Fruit fly (Drosophila melanogaster) whole organism, embryonic: ENCODE measurements around the gene Fdx1.
A peak's percentile ranks its signal among the peaks of the same experiment; 100 is the strongest.

Source experiments
- Atf6 ChIP-seq: fragments of 200-800 bp; sonication (Bioruptor generic); IDR thresholded peaks from 2 replicates; pipeline ENCODE4 v1.3.6; 2022; ENCODE audit warnings: missing biosample characterization, missing genetic modification characterization
- Bdp1 ChIP-seq: fragments of 200-800 bp; sonication (Bioruptor generic); optimal IDR thresholded peaks from 3 replicates; lab custom pipeline; 2016; ENCODE audit warnings: missing biosample characterization, missing genetic modification characterization
- Bgb ChIP-seq: fragments of 200-800 bp; sonication (Bioruptor generic); IDR thresholded peaks from 2 replicates; pipeline ENCODE4 v1.3.6; 2022; ENCODE audit warnings: missing biosample characterization, missing genetic modification characterization; ENCODE audit not compliant: partially characterized antibody
- CG12219 ChIP-seq: fragments of 200-800 bp; sonication (Bioruptor generic); optimal IDR thresholded peaks from 3 replicates; lab custom pipeline; 2018; ENCODE audit warnings: missing biosample characterization, mild to moderate bottlenecking, missing genetic modification characterization
- CG13894 ChIP-seq: fragments of 200-800 bp; sonication (Bioruptor generic); optimal IDR thresholded peaks from 3 replicates; lab custom pipeline; 2018; ENCODE audit warnings: missing biosample characterization, mild to moderate bottlenecking, missing genetic modification characterization, moderate library complexity
- CG14965 ChIP-seq: fragments of 200-800 bp; sonication (Bioruptor generic); optimal IDR thresholded peaks from 2 replicates; lab custom pipeline; 2016; ENCODE audit warnings: missing biosample characterization, missing genetic modification characterization, borderline replicate concordance
- CG15269 ChIP-seq: fragments of 200-800 bp; sonication (Bioruptor generic); optimal IDR thresholded peaks from 2 replicates; lab custom pipeline; 2018; ENCODE audit warnings: missing biosample characterization, mild to moderate bottlenecking, missing genetic modification characterization, moderate library complexity
- CG15514 ChIP-seq: fragments of 200-800 bp; sonication (Bioruptor generic); optimal IDR thresholded peaks from 3 replicates; lab custom pipeline; 2017; ENCODE audit warnings: missing biosample characterization, missing genetic modification characterization, mild to moderate bottlenecking, moderate library complexity, missing genetic modification reagents
- CG15696 ChIP-seq: fragments of 200-800 bp; sonication (Bioruptor generic); optimal IDR thresholded peaks from 2 replicates; lab custom pipeline; 2019; ENCODE audit warnings: missing biosample characterization, mild to moderate bottlenecking, missing genetic modification characterization, moderate library complexity
- CG1602 ChIP-seq: fragments of 200-800 bp; sonication (Bioruptor generic); optimal IDR thresholded peaks from 3 replicates; lab custom pipeline; 2016; ENCODE audit warnings: missing biosample characterization, missing genetic modification characterization
- CG1832 ChIP-seq: fragments of 200-800 bp; sonication (Bioruptor generic); optimal IDR thresholded peaks from 2 replicates; lab custom pipeline; 2017; ENCODE audit warnings: missing biosample characterization, mild to moderate bottlenecking, missing genetic modification characterization, inconsistent platforms
- CG2116 ChIP-seq: fragments of 200-800 bp; sonication (Bioruptor generic); optimal IDR thresholded peaks from 3 replicates; lab custom pipeline; 2018; ENCODE audit warnings: missing biosample characterization, mild to moderate bottlenecking, missing genetic modification characterization
- CG31365 ChIP-seq: fragments of 200-800 bp; sonication (Bioruptor generic); optimal IDR thresholded peaks from 2 replicates; lab custom pipeline; 2018; ENCODE audit warnings: missing biosample characterization, mild to moderate bottlenecking, missing genetic modification characterization
- CG34224 ChIP-seq: fragments of 200-800 bp; sonication (Bioruptor generic); IDR thresholded peaks from 3 replicates; pipeline ENCODE4 v1.3.6; 2022; ENCODE audit warnings: missing biosample characterization, missing genetic modification characterization; ENCODE audit not compliant: partially characterized antibody
- CG3995 ChIP-seq: fragments of 200-800 bp; sonication (Bioruptor generic); optimal IDR thresholded peaks from 3 replicates; lab custom pipeline; 2016; ENCODE audit warnings: missing biosample characterization, missing genetic modification characterization
- CG7372 ChIP-seq: fragments of 200-800 bp; sonication (Bioruptor generic); IDR thresholded peaks from 2 replicates; pipeline ENCODE4 v1.3.6; 2022; ENCODE audit warnings: missing biosample characterization, missing genetic modification characterization
- CG8290 ChIP-seq, 3 experiments: fragments of 200-800 bp; sonication (Bioruptor generic); optimal IDR thresholded peaks; 2 replicates each; lab custom pipeline; 2016 to 2019; ENCODE audit warnings: missing biosample characterization in 3 of 3, missing genetic modification characterization in 3 of 3, mild to moderate bottlenecking in 2 of 3, moderate library complexity in 1 of 3
- Deaf1 ChIP-seq: fragments of 200-800 bp; optimal IDR thresholded peaks from 3 replicates; lab custom pipeline; 2019; ENCODE audit warnings: missing biosample characterization, mild to moderate bottlenecking, missing genetic modification characterization, moderate library complexity
- Dref ChIP-seq: fragments of 200-800 bp; sonication (Bioruptor generic); IDR thresholded peaks from 2 replicates; pipeline ENCODE4 v1.3.6; 2022; ENCODE audit warnings: missing biosample characterization, missing genetic modification characterization
- ERR ChIP-seq: fragments of 200-800 bp; sonication (Bioruptor generic); optimal IDR thresholded peaks from 2 replicates; lab custom pipeline; 2016; ENCODE audit warnings: missing biosample characterization, missing genetic modification characterization
- Fer2 ChIP-seq: fragments of 200-800 bp; sonication (Bioruptor generic); optimal IDR thresholded peaks from 2 replicates; lab custom pipeline; 2018; ENCODE audit warnings: missing biosample characterization, mild to moderate bottlenecking, missing genetic modification characterization, moderate library complexity
- Jarid2 ChIP-seq: fragments of 200-800 bp; sonication (Bioruptor generic); optimal IDR thresholded peaks from 3 replicates; lab custom pipeline; 2017; ENCODE audit warnings: mild to moderate bottlenecking, missing biosample characterization, missing genetic modification reagents, missing genetic modification characterization
- Med ChIP-seq: fragments of 200-800 bp; sonication (Bioruptor generic); peaks from one replicate; lab custom pipeline; 2016; ENCODE audit warnings: missing biosample characterization, missing genetic modification characterization, mild to moderate bottlenecking, inconsistent platforms, moderate library complexity
- NFAT ChIP-seq: fragments of 200-800 bp; sonication (Bioruptor generic); IDR thresholded peaks from 2 replicates; pipeline ENCODE4 v1.3.6; 2022; ENCODE audit warnings: missing biosample characterization, missing genetic modification characterization
- Oli ChIP-seq: fragments of 200-800 bp; sonication (Bioruptor generic); optimal IDR thresholded peaks from 2 replicates; lab custom pipeline; 2018; ENCODE audit warnings: missing biosample characterization, mild to moderate bottlenecking, missing genetic modification characterization, moderate library complexity
- Trl ChIP-seq, 3 experiments: fragments of >200 bp in 2 of 3; fragments of 200-800 bp in 1 of 3; sonication (Bioruptor generic) in 1 of 3; optimal IDR thresholded peaks; 2 replicates in 1 of 3; 3 replicates in 2 of 3; lab custom pipeline; 2016 to 2017; ENCODE audit warnings: missing biosample characterization in 1 of 3, missing genetic modification characterization in 1 of 3
- Usf ChIP-seq: fragments of 200-800 bp; sonication (Bioruptor generic); optimal IDR thresholded peaks from 2 replicates; lab custom pipeline; 2017; ENCODE audit warnings: missing genotype, missing biosample characterization, missing genetic modification characterization
- Vsx1 ChIP-seq: fragments of 200-800 bp; sonication (Bioruptor generic); optimal IDR thresholded peaks from 2 replicates; lab custom pipeline; 2017; ENCODE audit warnings: missing biosample characterization, mild to moderate bottlenecking, missing genetic modification characterization, missing genetic modification reagents
- aop ChIP-seq: fragments of 200-800 bp; sonication (Bioruptor generic); IDR thresholded peaks from 2 replicates; pipeline ENCODE4 v1.3.6; 2022; ENCODE audit warnings: missing biosample characterization, missing genetic modification characterization
- bbx ChIP-seq: fragments of 200-800 bp; sonication (Bioruptor generic); IDR thresholded peaks from 2 replicates; pipeline ENCODE4 v1.3.6; 2022; ENCODE audit warnings: missing biosample characterization, missing genetic modification characterization; ENCODE audit not compliant: partially characterized antibody
- bsh ChIP-seq, 2 experiments: fragments of 200-800 bp; sonication (Bioruptor generic); optimal IDR thresholded peaks; 2 replicates each; lab custom pipeline; 2017 to 2018; ENCODE audit warnings: mild to moderate bottlenecking in 2 of 2, missing biosample characterization in 2 of 2, missing genetic modification characterization in 2 of 2, moderate library complexity in 1 of 2
- cg ChIP-seq: fragments of 200-800 bp; sonication (Bioruptor generic); optimal IDR thresholded peaks from 3 replicates; lab custom pipeline; 2019; ENCODE audit warnings: missing biosample characterization, mild to moderate bottlenecking, missing genetic modification characterization, moderate library complexity
- chinmo ChIP-seq: fragments of 200-800 bp; sonication (Bioruptor generic); IDR thresholded peaks from 4 replicates; pipeline ENCODE4 v1.3.6; 2022; ENCODE audit warnings: missing biosample characterization, missing genetic modification characterization; ENCODE audit not compliant: partially characterized antibody
- dimm ChIP-seq: fragments of 200-800 bp; sonication (Bioruptor generic); IDR thresholded peaks from 2 replicates; pipeline ENCODE4 v1.3.6; 2022; ENCODE audit warnings: missing biosample characterization, missing genetic modification characterization
- exex ChIP-seq: fragments of 200-800 bp; sonication (Bioruptor generic); optimal IDR thresholded peaks from 4 replicates; lab custom pipeline; 2018; ENCODE audit warnings: missing biosample characterization, mild to moderate bottlenecking, missing genetic modification characterization, moderate library complexity
- gfzf ChIP-seq: fragments of 200-800 bp; sonication (Bioruptor generic); optimal IDR thresholded peaks from 2 replicates; lab custom pipeline; 2016; ENCODE audit warnings: missing biosample characterization, mild to moderate bottlenecking, missing genetic modification characterization, moderate library complexity
- gsb ChIP-seq: fragments of 200-800 bp; sonication (Bioruptor generic); IDR thresholded peaks from 2 replicates; pipeline ENCODE4 v1.3.6; 2022; ENCODE audit warnings: missing biosample characterization, missing genetic modification characterization
- knrl ChIP-seq: fragments of 200-800 bp; sonication (Bioruptor generic); IDR thresholded peaks from 3 replicates; pipeline ENCODE4 v1.3.6; 2022; ENCODE audit warnings: missing biosample characterization, missing genetic modification characterization; ENCODE audit not compliant: partially characterized antibody
- mld ChIP-seq: fragments of 200-800 bp; sonication (Bioruptor generic); IDR thresholded peaks from 3 replicates; pipeline ENCODE4 v1.3.6; 2022; ENCODE audit warnings: missing biosample characterization, missing genetic modification characterization; ENCODE audit not compliant: partially characterized antibody
- nom ChIP-seq: fragments of 200-800 bp; sonication (Bioruptor generic); optimal IDR thresholded peaks from 2 replicates; lab custom pipeline; 2017; ENCODE audit warnings: missing biosample characterization, missing genetic modification characterization, mild to moderate bottlenecking, moderate library complexity, missing genetic modification reagents
- pros ChIP-seq: fragments of 200-800 bp; sonication (Bioruptor generic); optimal IDR thresholded peaks from 3 replicates; lab custom pipeline; 2019; ENCODE audit warnings: missing biosample characterization, mild to moderate bottlenecking, missing genetic modification characterization, moderate library complexity
- tin ChIP-seq: fragments of 200-800 bp; sonication (Bioruptor generic); optimal IDR thresholded peaks from 3 replicates; lab custom pipeline; 2016; ENCODE audit warnings: missing biosample characterization, missing genetic modification characterization
- tio ChIP-seq: fragments of 200-800 bp; sonication (Bioruptor generic); optimal IDR thresholded peaks from 2 replicates; lab custom pipeline; 2017; ENCODE audit warnings: missing biosample characterization, missing genetic modification characterization, inconsistent platforms
- vnd ChIP-seq: fragments of 200-800 bp; sonication (Bioruptor generic); IDR thresholded peaks from 3 replicates; pipeline ENCODE4 v1.3.6; 2022; ENCODE audit warnings: missing biosample characterization, missing genetic modification characterization; ENCODE audit not compliant: partially characterized antibody
- wek ChIP-seq: fragments of 200-800 bp; sonication (Bioruptor generic); optimal IDR thresholded peaks from 3 replicates; lab custom pipeline; 2018; ENCODE audit warnings: missing biosample characterization, mild to moderate bottlenecking, missing genetic modification characterization, moderate library complexity
- zen ChIP-seq: fragments of 200-800 bp; sonication (Bioruptor generic); optimal IDR thresholded peaks from 3 replicates; lab custom pipeline; 2018; ENCODE audit warnings: missing biosample characterization, mild to moderate bottlenecking, missing genetic modification characterization, moderate library complexity
- zen2 ChIP-seq: fragments of 200-800 bp; sonication (Bioruptor generic); IDR thresholded peaks from 3 replicates; pipeline ENCODE4 v1.3.6; 2022; ENCODE audit warnings: missing biosample characterization, missing genetic modification characterization; ENCODE audit not compliant: partially characterized antibody
- zfh1 ChIP-seq: fragments of 200-800 bp; sonication (Bioruptor generic); IDR thresholded peaks from 3 replicates; pipeline ENCODE4 v1.3.6; 2022; ENCODE audit warnings: missing biosample characterization, missing genetic modification characterization

Fdx1 gene

dm6 chr3L:9340839-9341238 is 30.2 kb downstream of the Fdx1 start:
- TF ChIP-seq Trl (optimal IDR thresholded peaks at IDR 0.05; lab: Kevin White, UChicago) (peak; percentile 16 to 18), Trl (GFP tag; optimal IDR thresholded peaks at IDR 0.05; lab: Kevin White, UChicago) (no peak), exex (tag; lab: Kevin White, UChicago) (no peak), chinmo (GFP tag; lab: Robert Waterston, UW) (0 out of 4 replicates have a peak, but pooled peaks have one; percentile 45), Usf (GFP tag; lab: Kevin White, UChicago) (no peak), aop (0 out of 2 replicates have a peak, but pooled peaks have one; percentile 10), Atf6 (GFP tag; lab: Robert Waterston, UW) (0 out of 2 replicates have a peak, but pooled peaks have one; percentile 16), cg (GFP tag; lab: Kevin White, UChicago) (peak; percentile 62), CG15514 (GFP tag; lab: Kevin White, UChicago) (no peak), Dref (GFP tag; lab: Robert Waterston, UW) (no peak), Deaf1 (tag; lab: Kevin White, UChicago) (peak; percentile 46), CG15269 (tag; lab: Kevin White, UChicago) (peak; percentile 62), CG34224 (no peak), gsb (no peak), CG2116 (GFP tag; lab: Kevin White, UChicago) (no peak), CG14965 (GFP tag; lab: Kevin White, UChicago) (no peak), CG3995 (GFP tag; lab: Kevin White, UChicago) (peak; percentile 15), bbx (GFP tag; lab: Robert Waterston, UW) (no peak), NFAT (GFP tag; lab: Robert Waterston, UW) (no peak), tin (GFP tag; lab: Kevin White, UChicago) (no peak), ERR (GFP tag; lab: Kevin White, UChicago) (no peak), CG1832 (no peak), bsh (GFP tag; optimal IDR thresholded peaks at IDR 0.05; lab: Kevin White, UChicago) (no peak), knrl (GFP tag; lab: Robert Waterston, UW) (no peak), zen2 (no peak), mld (no peak), vnd (GFP tag; lab: Robert Waterston, UW) (no peak), wek (GFP tag; lab: Kevin White, UChicago) (no peak), Med (GFP tag; lab: Kevin White, UChicago) (peak; percentile 53), gfzf (GFP tag; lab: Kevin White, UChicago) (no peak), zfh1 (GFP tag; lab: Robert Waterston, UW) (no peak), CG8290 (GFP tag; optimal IDR thresholded peaks at IDR 0.05; lab: Kevin White, UChicago) (no peak), CG8290 (tag; optimal IDR thresholded peaks at IDR 0.05; lab: Kevin White, UChicago) (peak in 1 of 2 experiments; percentile 14)

- TF ChIP-seq Trl (optimal IDR thresholded peaks at IDR 0.05; lab: Kevin White, UChicago) (peak; percentile 70 to 82), Trl (GFP tag; optimal IDR thresholded peaks at IDR 0.05; lab: Kevin White, UChicago) (no peak), CG12219 (GFP tag; lab: Kevin White, UChicago) (no peak), pros (GFP tag; lab: Kevin White, UChicago) (no peak), Med (GFP tag; lab: Kevin White, UChicago) (peak; percentile 69), Bdp1 (GFP tag; lab: Kevin White, UChicago) (no peak), Jarid2 (GFP tag; lab: Kevin White, UChicago) (peak; percentile 46), CG15696 (tag; lab: Kevin White, UChicago) (no peak), Vsx1 (GFP tag; lab: Kevin White, UChicago) (peak; percentile 6), CG31365 (tag; lab: Kevin White, UChicago) (no peak), Fer2 (tag; lab: Kevin White, UChicago) (no peak), CG7372 (GFP tag; lab: Robert Waterston, UW) (no peak), Oli (tag; lab: Kevin White, UChicago) (no peak), dimm (GFP tag; lab: Robert Waterston, UW) (no peak), CG1602 (GFP tag; lab: Kevin White, UChicago) (no peak), CG13894 (tag; lab: Kevin White, UChicago) (no peak), tio (GFP tag; lab: Kevin White, UChicago) (no peak), zen (tag; lab: Kevin White, UChicago) (no peak), Bgb (0 out of 2 replicates have a peak, but pooled peaks have one; percentile 10), nom (GFP tag; lab: Kevin White, UChicago) (peak; percentile 12)
Observed at dm6 chr3L:9340232-9340631, 30.8 kb downstream of the Fdx1 start.
